Worm (Caenorhabditis elegans) whole organism, mixed stage, embryonic: ENCODE results near the gene F36H5.4.

ENCODE experiments used
- ceh-83 ChIP-seq: fragments of 200-800 bp; sonication (Bioruptor generic); optimal IDR thresholded peaks from 2 replicates; lab custom pipeline; 2018; ENCODE audit warnings: mild to moderate bottlenecking, missing genetic modification characterization, missing compliant biosample characterization
- ces-1 ChIP-seq: fragments of 150-350 bp; optimal IDR thresholded peaks from 2 replicates; lab custom pipeline; 2014; ENCODE audit warnings: missing biosample characterization, missing genetic modification reagents, missing genetic modification characterization
- elt-1 ChIP-seq: sonication (generic microtip); optimal IDR thresholded peaks from 2 replicates; lab custom pipeline; 2017; ENCODE audit warnings: missing genetic modification characterization, mild to moderate bottlenecking, missing compliant biosample characterization, antibody characterized with exemption, moderate library complexity, borderline replicate concordance; ENCODE audit not compliant: insufficient read depth
- ham-2 ChIP-seq: fragments of 200-800 bp; sonication (Bioruptor generic); optimal IDR thresholded peaks from 2 replicates; lab custom pipeline; 2018; ENCODE audit warnings: mild to moderate bottlenecking, missing genetic modification characterization, missing compliant biosample characterization
- hlh-1 ChIP-seq: fragments of 150-350 bp; optimal IDR thresholded peaks from 2 replicates; lab custom pipeline; 2014; ENCODE audit warnings: missing biosample characterization, missing genetic modification reagents, missing genetic modification characterization
- lin-13 ChIP-seq: fragments of 150-350 bp; optimal IDR thresholded peaks from 2 replicates; lab custom pipeline; 2014; ENCODE audit warnings: missing biosample characterization, missing genetic modification characterization
- lin-32 ChIP-seq: fragments of 200-800 bp; sonication (Bioruptor generic); optimal IDR thresholded peaks from 2 replicates; lab custom pipeline; 2018; ENCODE audit warnings: mild to moderate bottlenecking, missing genetic modification characterization, missing compliant biosample characterization
- lsy-2 ChIP-seq: fragments of 150-350 bp; optimal IDR thresholded peaks from 2 replicates; lab custom pipeline; 2014; ENCODE audit warnings: missing biosample characterization, missing genetic modification characterization
- nhr-12 ChIP-seq: fragments of 150-350 bp; optimal IDR thresholded peaks from 2 replicates; lab custom pipeline; 2014; ENCODE audit warnings: missing biosample characterization, missing genetic modification characterization
- nhr-237 ChIP-seq: fragments of 150-350 bp; optimal IDR thresholded peaks from 2 replicates; lab custom pipeline; 2014; ENCODE audit warnings: missing biosample characterization, missing genetic modification characterization
- nhr-28 ChIP-seq: fragments of 150-350 bp; optimal IDR thresholded peaks from 2 replicates; lab custom pipeline; 2014; ENCODE audit warnings: missing biosample characterization, missing genetic modification characterization
- snpc-4 ChIP-seq: fragments of 150-350 bp; optimal IDR thresholded peaks from 2 replicates; lab custom pipeline; 2014; ENCODE audit warnings: missing biosample characterization, missing genetic modification characterization
- unc-39 ChIP-seq: fragments of 150-350 bp; optimal IDR thresholded peaks from 2 replicates; lab custom pipeline; 2014; ENCODE audit warnings: missing biosample characterization, missing genetic modification characterization
- unc-62 ChIP-seq: fragments of 150-350 bp; optimal IDR thresholded peaks from 2 replicates; lab custom pipeline; 2014; ENCODE audit warnings: missing biosample characterization, missing genetic modification reagents, missing genetic modification characterization

ce11 chrII:1757033-1757432 lies 4.6 kb upstream of the F36H5.4 start, which contains the start of gene F36H5.10:
- TF ChIP-seq ces-1 (GFP tag; lab: Kevin White, UChicago) (no peak), hlh-1 (no peak), lin-32 (GFP tag; lab: Kevin White, UChicago) (no peak), elt-1 (tag; lab: Kevin White, UChicago) (no peak), nhr-28 (tag; lab: Kevin White, UChicago) (no peak), unc-62 (no peak), ceh-83 (GFP tag; lab: Kevin White, UChicago) (no peak), ham-2 (no peak), nhr-237 (tag; lab: Kevin White, UChicago) (no peak), snpc-4 (tag; lab: Kevin White, UChicago) (no peak), lsy-2 (tag; lab: Kevin White, UChicago) (no peak), lin-13 (tag; lab: Kevin White, UChicago) (no peak), nhr-12 (no peak), unc-39 (tag; lab: Kevin White, UChicago) (no peak)
